Worm (Caenorhabditis elegans) whole organism, L1 larva: ENCODE data around the gene str-185.

ENCODE experiments used
- C04F5.9 ChIP-seq: sonication (generic microtip); optimal IDR thresholded peaks from 2 replicates; lab custom pipeline; 2016; ENCODE audit warnings: missing genetic modification characterization, missing compliant biosample characterization
- alr-1 ChIP-seq: fragments of 200-800 bp; sonication (Bioruptor generic); optimal IDR thresholded peaks from 2 replicates; lab custom pipeline; 2018; ENCODE audit warnings: borderline replicate concordance, mild to moderate bottlenecking, missing genetic modification characterization, missing compliant biosample characterization
- aly-2 ChIP-seq: fragments of 150-350 bp; optimal IDR thresholded peaks from 2 replicates; lab custom pipeline; 2014; ENCODE audit warnings: missing biosample characterization, missing genetic modification characterization
- ama-1 ChIP-seq: fragments of 150-350 bp; optimal IDR thresholded peaks from 2 replicates; lab custom pipeline; 2014
- ceh-63 ChIP-seq: fragments of 200-800 bp; sonication (Bioruptor generic); optimal IDR thresholded peaks from 2 replicates; lab custom pipeline; 2018; ENCODE audit warnings: mild to moderate bottlenecking, missing genetic modification characterization, missing compliant biosample characterization
- ceh-8 ChIP-seq: fragments of 200-800 bp; sonication (Bioruptor generic); optimal IDR thresholded peaks from 2 replicates; lab custom pipeline; 2018; ENCODE audit warnings: mild to moderate bottlenecking, missing genetic modification characterization, moderate library complexity, missing compliant biosample characterization
- ceh-82 ChIP-seq, 3 experiments: fragments of 150-350 bp in 1 of 3; sonication (generic microtip) in 2 of 3; optimal IDR thresholded peaks; 2 replicates each; lab custom pipeline; 2014 to 2017; ENCODE audit warnings: missing biosample characterization in 3 of 3, missing genetic modification characterization in 3 of 3
- ceh-88 ChIP-seq: fragments of 200-800 bp; sonication (Bioruptor generic); IDR thresholded peaks from 2 replicates; pipeline ENCODE4 v1.3.6; 2022; ENCODE audit warnings: missing genetic modification characterization, missing compliant biosample characterization
- ceh-90 ChIP-seq: sonication (generic microtip); optimal IDR thresholded peaks from 2 replicates; lab custom pipeline; 2016; ENCODE audit warnings: missing genetic modification characterization, missing compliant biosample characterization
- ces-1 ChIP-seq: fragments of 150-350 bp; optimal IDR thresholded peaks from 2 replicates; lab custom pipeline; 2014; ENCODE audit warnings: missing biosample characterization, missing genetic modification reagents, missing genetic modification characterization
- dpl-1 ChIP-seq, 3 experiments: fragments of 150-350 bp in 2 of 3; sonication (generic microtip) in 1 of 3; optimal IDR thresholded peaks; 2 replicates each; lab custom pipeline; 2014 to 2017; ENCODE audit warnings: missing biosample characterization in 3 of 3, missing genetic modification characterization in 3 of 3, missing genetic modification reagents in 3 of 3
- dsc-1 ChIP-seq: sonication (generic microtip); optimal IDR thresholded peaks from 2 replicates; lab custom pipeline; 2016; ENCODE audit warnings: mild to moderate bottlenecking, missing genetic modification characterization, missing compliant biosample characterization
- efl-1 ChIP-seq, 4 experiments: fragments of 150-350 bp; optimal IDR thresholded peaks in 3 of 4; peaks in 1 of 4; 1 replicate in 1 of 4; 2 replicates in 3 of 4; lab custom pipeline; 2014; ENCODE audit warnings: missing biosample characterization in 2 of 4, missing genetic modification characterization in 2 of 4, missing genetic modification reagents in 2 of 4
- egl-13 ChIP-seq: sonication (generic microtip); optimal IDR thresholded peaks from 2 replicates; lab custom pipeline; 2016; ENCODE audit warnings: missing genotype, missing genetic modification reagents, missing genetic modification characterization, missing compliant biosample characterization
- egl-27 ChIP-seq, 2 experiments: fragments of 150-350 bp in 1 of 2; sonication (generic microtip); optimal IDR thresholded peaks; 3 replicates each; lab custom pipeline; 2017 to 2018; ENCODE audit warnings: missing biosample characterization in 2 of 2, missing genetic modification characterization in 2 of 2, missing genetic modification reagents in 2 of 2
- elt-3 ChIP-seq, 6 experiments: fragments of 150-350 bp in 1 of 6; sonication (generic microtip); optimal IDR thresholded peaks; 2 replicates each; lab custom pipeline; 2017 to 2018; ENCODE audit warnings: missing biosample characterization in 6 of 6, missing genetic modification characterization in 6 of 6, inconsistent platforms in 1 of 6
- fkh-4 ChIP-seq: sonication (generic microtip); optimal IDR thresholded peaks from 2 replicates; lab custom pipeline; 2016; ENCODE audit warnings: missing compliant biosample characterization, missing genetic modification characterization, borderline replicate concordance
- fkh-8 ChIP-seq: sonication (generic microtip); optimal IDR thresholded peaks from 2 replicates; lab custom pipeline; 2016; ENCODE audit warnings: mild to moderate bottlenecking, missing genetic modification characterization, missing compliant biosample characterization
- fos-1 ChIP-seq: fragments of 150-350 bp; optimal IDR thresholded peaks from 2 replicates; lab custom pipeline; 2014; ENCODE audit warnings: missing biosample characterization, missing genetic modification characterization
- hlh-4 ChIP-seq: sonication (generic microtip); optimal IDR thresholded peaks from 2 replicates; lab custom pipeline; 2016; ENCODE audit warnings: mild to moderate bottlenecking, missing genetic modification characterization, missing compliant biosample characterization
- isw-1 ChIP-seq: fragments of 200-800 bp; sonication (Bioruptor generic); IDR thresholded peaks from 2 replicates; pipeline ENCODE4 v1.3.6; 2022; ENCODE audit warnings: missing genetic modification characterization, missing compliant biosample characterization
- lin-13 ChIP-seq: fragments of 150-350 bp; optimal IDR thresholded peaks from 2 replicates; lab custom pipeline; 2014; ENCODE audit warnings: missing biosample characterization, missing genetic modification reagents, missing genetic modification characterization
- lin-14 ChIP-seq: fragments of 200-800 bp; sonication (Bioruptor generic); optimal IDR thresholded peaks from 2 replicates; lab custom pipeline; 2018; ENCODE audit warnings: mild to moderate bottlenecking, missing genetic modification characterization, moderate library complexity, missing compliant biosample characterization
- lin-35 ChIP-seq, 2 experiments: fragments of 150-350 bp; optimal IDR thresholded peaks; 2 replicates each; lab custom pipeline; 2014; ENCODE audit warnings: missing biosample characterization in 2 of 2, missing genetic modification characterization in 2 of 2, missing genetic modification reagents in 2 of 2
- lir-3 ChIP-seq: sonication (generic microtip); optimal IDR thresholded peaks from 2 replicates; lab custom pipeline; 2016; ENCODE audit warnings: mild to moderate bottlenecking, missing genetic modification characterization, moderate library complexity, missing compliant biosample characterization; ENCODE audit not compliant: poor library complexity
- lsy-2 ChIP-seq, 2 experiments: fragments of 150-350 bp; optimal IDR thresholded peaks; 2 replicates each; lab custom pipeline; 2014; ENCODE audit warnings: missing biosample characterization in 2 of 2, missing genetic modification characterization in 2 of 2
- mdl-1 ChIP-seq, 2 experiments: fragments of 150-350 bp; optimal IDR thresholded peaks; 2 replicates each; lab custom pipeline; 2014 to 2017; ENCODE audit warnings: missing biosample characterization in 2 of 2, missing genetic modification characterization in 2 of 2, inconsistent platforms in 1 of 2
- mep-1 ChIP-seq: fragments of 150-350 bp; optimal IDR thresholded peaks from 2 replicates; lab custom pipeline; 2014; ENCODE audit warnings: missing biosample characterization, missing genetic modification characterization
- nhr-19 ChIP-seq: fragments of 200-800 bp; sonication (Bioruptor generic); conservative IDR thresholded peaks from 2 replicates; pipeline ENCODE4 v1.3.6; 2022; ENCODE audit warnings: missing genetic modification characterization, missing compliant biosample characterization
- nhr-20 ChIP-seq: sonication (generic microtip); optimal IDR thresholded peaks from 2 replicates; lab custom pipeline; 2016; ENCODE audit warnings: mild to moderate bottlenecking, missing genetic modification characterization, missing compliant biosample characterization
- nhr-71 ChIP-seq: sonication (generic microtip); optimal IDR thresholded peaks from 2 replicates; lab custom pipeline; 2016; ENCODE audit warnings: mild to moderate bottlenecking, missing genetic modification characterization, moderate library complexity, missing compliant biosample characterization
- nhr-77 ChIP-seq: fragments of 150-350 bp; optimal IDR thresholded peaks from 2 replicates; lab custom pipeline; 2014; ENCODE audit warnings: missing biosample characterization, missing genetic modification characterization
- nhr-85 ChIP-seq: sonication (generic microtip); peaks from one replicate; lab custom pipeline; 2016; ENCODE audit warnings: missing genetic modification characterization, inconsistent platforms, missing compliant biosample characterization
- nhr-90 ChIP-seq: sonication (generic microtip); optimal IDR thresholded peaks from 2 replicates; lab custom pipeline; 2016; ENCODE audit warnings: mild to moderate bottlenecking, missing genetic modification characterization, missing compliant biosample characterization; ENCODE audit not compliant: poor library complexity
- pax-3 ChIP-seq: fragments of 200-800 bp; sonication (Bioruptor generic); optimal IDR thresholded peaks from 2 replicates; lab custom pipeline; 2018; ENCODE audit warnings: mild to moderate bottlenecking, missing genetic modification characterization, moderate library complexity, missing compliant biosample characterization
- pqm-1 ChIP-seq: sonication (generic microtip); optimal IDR thresholded peaks from 3 replicates; lab custom pipeline; 2017; ENCODE audit warnings: missing biosample characterization, missing genetic modification characterization
- rnt-1 ChIP-seq: sonication (generic microtip); optimal IDR thresholded peaks from 2 replicates; lab custom pipeline; 2016; ENCODE audit warnings: mild to moderate bottlenecking, missing genetic modification characterization, moderate library complexity, missing compliant biosample characterization
- snpc-4 ChIP-seq: fragments of 150-350 bp; optimal IDR thresholded peaks from 2 replicates; lab custom pipeline; 2014; ENCODE audit warnings: missing biosample characterization, missing genetic modification characterization
- snu-23 ChIP-seq: sonication (generic microtip); optimal IDR thresholded peaks from 2 replicates; lab custom pipeline; 2016; ENCODE audit warnings: missing genetic modification characterization, missing compliant biosample characterization
- tlp-1 ChIP-seq: fragments of 150-350 bp; optimal IDR thresholded peaks from 2 replicates; lab custom pipeline; 2014; ENCODE audit warnings: missing biosample characterization, missing genetic modification characterization
- unc-130 ChIP-seq: fragments of 150-350 bp; optimal IDR thresholded peaks from 2 replicates; lab custom pipeline; 2017; ENCODE audit warnings: missing biosample characterization, missing genetic modification characterization, inconsistent platforms
- unc-30 ChIP-seq: sonication (generic microtip); optimal IDR thresholded peaks from 2 replicates; lab custom pipeline; 2017; ENCODE audit warnings: missing biosample characterization, missing genetic modification characterization
- unc-86 ChIP-seq: sonication (generic microtip); optimal IDR thresholded peaks from 2 replicates; lab custom pipeline; 2016; ENCODE audit warnings: missing genetic modification characterization, missing compliant biosample characterization
- xbp-1 ChIP-seq: sonication (generic microtip); optimal IDR thresholded peaks from 2 replicates; lab custom pipeline; 2016; ENCODE audit warnings: missing genetic modification characterization, missing compliant biosample characterization
- zip-4 ChIP-seq: fragments of 200-800 bp; sonication (Bioruptor generic); optimal IDR thresholded peaks from 2 replicates; lab custom pipeline; 2018; ENCODE audit warnings: mild to moderate bottlenecking, missing genetic modification characterization, moderate library complexity, missing compliant biosample characterization
- ztf-11 ChIP-seq, 2 experiments: sonication (generic microtip); optimal IDR thresholded peaks; 2 replicates each; lab custom pipeline; 2016 to 2017; ENCODE audit warnings: missing genetic modification characterization in 2 of 2, missing biosample characterization in 1 of 2, missing compliant biosample characterization in 1 of 2

str-185 gene

DNA sequence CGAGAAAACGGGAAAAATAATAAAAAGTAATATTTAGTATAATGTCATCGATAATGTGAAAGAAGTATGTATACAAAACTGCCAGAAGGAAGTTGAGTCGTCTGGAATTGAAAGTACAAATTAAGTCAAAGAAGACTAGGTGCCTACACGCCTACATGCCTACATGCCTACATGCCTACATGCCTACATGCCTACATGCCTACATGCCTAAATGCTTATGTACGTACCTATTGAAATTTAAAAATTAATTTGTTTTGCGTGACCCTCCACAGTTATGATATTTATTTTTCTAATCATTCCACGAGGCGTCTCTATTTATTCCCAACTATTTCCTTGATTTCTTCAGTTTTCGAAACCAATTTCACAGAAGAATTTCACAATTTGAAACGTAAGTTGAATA, at the start of gene str-185, which contains the start of gene R08C7.5:
TSS of gene str-185 (minus strand) at position 101 of the 400 bp plus-strand sequence.
TSS of gene R08C7.5 (plus strand) at position 329 of the 400 bp plus-strand sequence.
- no peak for TF ChIP-seq ces-1

DNA sequence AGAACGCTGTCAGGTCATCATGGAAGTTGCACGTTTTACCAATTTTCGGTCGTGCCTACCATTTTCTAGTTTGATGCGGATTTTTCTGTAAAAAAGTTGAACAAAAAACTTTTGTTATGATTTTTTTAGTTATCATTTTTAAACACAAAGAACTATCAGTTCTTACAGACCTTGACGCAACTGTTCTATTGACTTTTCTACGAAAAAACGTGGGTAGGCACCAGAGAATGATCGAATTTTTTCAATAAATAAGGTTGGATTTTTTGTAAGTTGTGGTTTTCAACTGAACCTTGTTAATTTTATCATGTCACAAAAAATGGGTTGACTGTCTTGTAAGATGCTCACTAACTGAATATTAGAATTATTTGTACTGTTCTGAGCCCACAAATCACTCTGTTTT, 48.8 kb upstream of the str-185 start:
- TF ChIP-seq aly-2 (tag; lab: Kevin White, UChicago) (no peak), nhr-77 (tag; lab: Kevin White, UChicago) (no peak), zip-4 (GFP tag; lab: Kevin White, UChicago) (no peak), egl-13 (tag; lab: Kevin White, UChicago) (no peak), nhr-71 (tag; lab: Kevin White, UChicago) (peak; percentile 9), pax-3 (tag; lab: Kevin White, UChicago) (no peak), ceh-82 (tag; optimal IDR thresholded peaks at IDR 0.05; lab: Kevin White, UChicago) (no peak), C04F5.9 (no peak), nhr-20 (tag; lab: Kevin White, UChicago) (peak; percentile 46), ama-1 (no peak), nhr-85 (tag; lab: Kevin White, UChicago) (peak; percentile 45), lin-13 (GFP tag; lab: Kevin White, UChicago) (no peak), efl-1 (optimal IDR thresholded peaks at IDR 0.05; lab: Kevin White, UChicago) (no peak), efl-1 (GFP tag; optimal IDR thresholded peaks at IDR 0.05 in 1 of 2; lab: Kevin White, UChicago) (peak in 1 of 2 experiments; percentile 25), dsc-1 (tag; lab: Kevin White, UChicago) (no peak), lin-14 (GFP tag; lab: Kevin White, UChicago) (peak; percentile 20), ceh-90 (tag; lab: Kevin White, UChicago) (no peak), ztf-11 (tag; optimal IDR thresholded peaks at IDR 0.05; lab: Kevin White, UChicago) (no peak), ceh-63 (GFP tag; lab: Kevin White, UChicago) (no peak), unc-30 (tag; lab: Kevin White, UChicago) (no peak), fkh-4 (no peak), elt-3 (tag; optimal IDR thresholded peaks at IDR 0.05; lab: Kevin White, UChicago) (no peak), nhr-19 (GFP tag; lab: Robert Waterston, UW) (peak; percentile 77), snu-23 (GFP tag; lab: Kevin White, UChicago) (peak; percentile 7)

DNA sequence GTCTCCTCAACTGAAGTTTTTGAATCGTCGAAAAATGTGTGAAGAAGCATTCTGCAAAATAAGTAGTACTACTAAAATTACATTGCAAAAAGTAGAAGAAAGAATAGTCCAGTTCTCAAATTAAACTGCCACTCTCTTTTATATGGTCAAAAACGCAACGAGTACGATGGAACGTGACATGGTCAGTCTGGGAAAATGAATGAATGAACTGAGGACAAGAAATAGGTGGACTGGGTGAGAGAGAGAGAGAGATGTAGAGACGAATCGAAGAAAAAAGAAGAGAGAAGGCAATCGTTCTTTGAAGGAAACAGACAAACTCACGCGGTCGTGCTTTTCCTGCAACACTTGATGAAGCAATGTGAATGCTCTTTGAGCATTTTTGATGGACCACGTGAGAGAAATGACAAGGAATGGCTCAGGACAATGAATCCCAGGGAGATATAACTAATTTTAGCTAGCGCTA, 47.2 kb upstream of the str-185 start, which contains the start of gene M01H9.3:
TSS of gene M01H9.3 (minus strand) at position 51 of the 463 bp plus-strand sequence.
- TF ChIP-seq alr-1 (tag; lab: Kevin White, UChicago) (no peak), ceh-88 (GFP tag; lab: Robert Waterston, UW) (peak; percentile 35; the same call in 1 of the 2 replicates), efl-1 (optimal IDR thresholded peaks at IDR 0.05; lab: Kevin White, UChicago) (peak; percentile 22 to 54), efl-1 (GFP tag; optimal IDR thresholded peaks at IDR 0.05 in 1 of 2; lab: Kevin White, UChicago) (peak; percentile 26 to 93), unc-130 (tag; lab: Kevin White, UChicago) (peak; percentile 85), ceh-8 (GFP tag; lab: Kevin White, UChicago) (no peak), nhr-71 (tag; lab: Kevin White, UChicago) (peak; percentile 92), mdl-1 (tag; optimal IDR thresholded peaks at IDR 0.05; lab: Kevin White, UChicago) (peak in 1 of 2 experiments; percentile 97), lin-14 (GFP tag; lab: Kevin White, UChicago) (peak; percentile 96), nhr-85 (tag; lab: Kevin White, UChicago) (peak; percentile 79), dpl-1 (GFP tag; optimal IDR thresholded peaks at IDR 0.05; lab: Kevin White, UChicago) (peak; percentile 33 to 60 (median 53)), hlh-4 (tag; lab: Kevin White, UChicago) (no peak), nhr-90 (tag; lab: Kevin White, UChicago) (peak; percentile 30), xbp-1 (peak; percentile 52), unc-86 (tag; lab: Kevin White, UChicago) (peak; percentile 80), mep-1 (tag; lab: Kevin White, UChicago) (peak; percentile 57), tlp-1 (tag; lab: Kevin White, UChicago) (no peak), aly-2 (tag; lab: Kevin White, UChicago) (peak; percentile 7), lir-3 (peak; percentile 78), lin-35 (GFP tag; optimal IDR thresholded peaks at IDR 0.05; lab: Kevin White, UChicago) (peak; percentile 62 to 80), isw-1 (GFP tag; lab: Robert Waterston, UW) (peak; percentile 27), nhr-77 (tag; lab: Kevin White, UChicago) (no peak), snpc-4 (no peak), egl-27 (tag; optimal IDR thresholded peaks at IDR 0.05; lab: Kevin White, UChicago) (no peak), lsy-2 (tag; optimal IDR thresholded peaks at IDR 0.05; lab: Kevin White, UChicago) (peak; percentile 66 to 79), rnt-1 (peak; percentile 79), nhr-19 (GFP tag; lab: Robert Waterston, UW) (peak; percentile 98), ceh-90 (tag; lab: Kevin White, UChicago) (no peak), fos-1 (tag; lab: Kevin White, UChicago) (no peak), pqm-1 (tag; lab: Kevin White, UChicago) (no peak), ama-1 (peak; percentile 65), fkh-8 (peak; percentile 59), pax-3 (tag; lab: Kevin White, UChicago) (peak; percentile 16)
